Worm (Caenorhabditis elegans) whole organism, L4 larva: ENCODE data around the gene cyn-9.

Experiments used
- aly-2 ChIP-seq: sonication (generic microtip); optimal IDR thresholded peaks from 2 replicates; lab custom pipeline; 2018; ENCODE audit warnings: missing biosample characterization, missing genetic modification characterization
- ceh-44 ChIP-seq: fragments of 200-800 bp; sonication (Bioruptor generic); IDR thresholded peaks from 2 replicates; pipeline ENCODE4 v1.3.6; 2022; ENCODE audit warnings: missing genetic modification reagents, missing genetic modification characterization, missing compliant biosample characterization
- lin-1 ChIP-seq: fragments of 200-800 bp; sonication (Bioruptor generic); IDR thresholded peaks from 2 replicates; pipeline ENCODE4 v1.3.6; 2022; ENCODE audit warnings: missing genetic modification reagents, missing genetic modification characterization, missing compliant biosample characterization
- mdl-1 ChIP-seq, 2 experiments: fragments of 150-350 bp in 1 of 2; sonication (generic microtip) in 1 of 2; optimal IDR thresholded peaks; 2 replicates each; lab custom pipeline; 2014 to 2017; ENCODE audit warnings: missing biosample characterization in 2 of 2, missing genetic modification characterization in 2 of 2
- nhr-76 ChIP-seq: fragments of 150-350 bp; optimal IDR thresholded peaks from 2 replicates; lab custom pipeline; 2014; ENCODE audit warnings: missing biosample characterization, missing genetic modification characterization
- skn-1 ChIP-seq: fragments of 150-350 bp; optimal IDR thresholded peaks from 2 replicates; lab custom pipeline; 2014; ENCODE audit warnings: missing biosample characterization, missing genetic modification characterization
- tra-1 ChIP-seq: fragments of 200-800 bp; sonication (Bioruptor generic); IDR thresholded peaks from 2 replicates; pipeline ENCODE4 v1.3.6; 2022; ENCODE audit warnings: missing genetic modification reagents, missing genetic modification characterization, missing compliant biosample characterization
- zag-1 ChIP-seq: fragments of 150-350 bp; optimal IDR thresholded peaks from 2 replicates; lab custom pipeline; 2014; ENCODE audit warnings: missing biosample characterization, missing genetic modification characterization
- zip-2 ChIP-seq: fragments of 150-350 bp; optimal IDR thresholded peaks from 2 replicates; lab custom pipeline; 2014; ENCODE audit warnings: missing biosample characterization, missing genetic modification characterization
- ztf-11 ChIP-seq: fragments of 150-350 bp; optimal IDR thresholded peaks from 2 replicates; lab custom pipeline; 2014; ENCODE audit warnings: missing biosample characterization, missing genetic modification characterization

DNA sequence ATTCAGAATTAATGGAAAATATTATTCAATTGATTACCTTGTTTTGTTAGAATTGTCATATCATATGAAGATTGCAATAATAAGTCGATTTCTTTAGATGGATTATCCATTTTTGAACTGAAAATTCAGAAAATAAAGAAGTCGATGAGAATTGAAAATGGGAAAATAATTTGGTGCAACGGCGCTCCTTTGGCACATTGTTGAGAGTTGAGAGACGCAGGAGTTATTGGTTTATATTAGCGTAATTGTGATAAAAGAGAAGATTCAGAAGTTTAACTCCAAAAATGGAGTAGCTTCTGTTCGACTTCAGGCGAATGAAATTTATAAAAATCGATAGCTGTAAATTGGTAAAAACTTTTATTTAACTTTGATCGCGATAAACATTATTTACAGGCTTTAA lies 20.1 kb upstream of the cyn-9 start, which contains the start of gene C14B1.8:
- TF ChIP-seq tra-1 (GFP tag; lab: Robert Waterston, UW) (no peak), ztf-11 (tag; lab: Kevin White, UChicago) (no peak), lin-1 (no peak), aly-2 (tag; lab: Kevin White, UChicago) (no peak), zip-2 (no peak), ceh-44 (GFP tag; lab: Robert Waterston, UW) (no peak), zag-1 (tag; lab: Kevin White, UChicago) (no peak), skn-1 (tag; lab: Kevin White, UChicago) (no peak), nhr-76 (tag; lab: Kevin White, UChicago) (no peak), mdl-1 (tag; optimal IDR thresholded peaks at IDR 0.05; lab: Kevin White, UChicago) (no peak)
